Worm (Caenorhabditis elegans) whole organism, L4 larva: ENCODE measurements around the gene ZK470.14.

Experiments used
- F37D6.2 ChIP-seq: sonication (generic microtip); optimal IDR thresholded peaks from 2 replicates; lab custom pipeline; 2016; ENCODE audit warnings: mild to moderate bottlenecking, missing genetic modification characterization, missing compliant biosample characterization
- R02D3.7 ChIP-seq: fragments of 150-350 bp; sonication (generic microtip); optimal IDR thresholded peaks from 3 replicates; lab custom pipeline; 2014; ENCODE audit warnings: missing biosample characterization, missing genetic modification characterization
- Y48G9A.11 ChIP-seq: fragments of 200-800 bp; sonication (Bioruptor generic); IDR thresholded peaks from 2 replicates; pipeline ENCODE4 v1.3.6; 2022; ENCODE audit warnings: missing genetic modification reagents, missing genetic modification characterization, missing compliant biosample characterization
- ZK337.2 ChIP-seq: fragments of 200-800 bp; sonication (Bioruptor generic); IDR thresholded peaks from 2 replicates; pipeline ENCODE4 v1.3.6; 2022; ENCODE audit warnings: missing genetic modification reagents, missing genetic modification characterization, missing compliant biosample characterization
- ZK546.5 ChIP-seq, 2 experiments: sonication (generic microtip); optimal IDR thresholded peaks; 2 replicates each; lab custom pipeline; 2017; ENCODE audit warnings: missing biosample characterization in 2 of 2, missing genetic modification characterization in 2 of 2
- aly-2 ChIP-seq: sonication (generic microtip); optimal IDR thresholded peaks from 2 replicates; lab custom pipeline; 2018; ENCODE audit warnings: missing biosample characterization, missing genetic modification characterization
- ama-1 ChIP-seq: fragments of 150-350 bp; optimal IDR thresholded peaks from 2 replicates; lab custom pipeline; 2014; ENCODE audit warnings: inconsistent platforms, mixed read lengths
- ceh-20 ChIP-seq: fragments of 200-800 bp; sonication (Bioruptor generic); IDR thresholded peaks from 2 replicates; pipeline ENCODE4 v1.3.6; 2022; ENCODE audit warnings: missing genetic modification reagents, missing genetic modification characterization, missing compliant biosample characterization
- ceh-28 ChIP-seq: fragments of 150-350 bp; optimal IDR thresholded peaks from 2 replicates; lab custom pipeline; 2014; ENCODE audit warnings: missing biosample characterization, missing genetic modification reagents, missing genetic modification characterization
- ceh-32 ChIP-seq: sonication (generic microtip); optimal IDR thresholded peaks from 2 replicates; lab custom pipeline; 2016; ENCODE audit warnings: mild to moderate bottlenecking, missing genetic modification characterization, missing compliant biosample characterization; ENCODE audit not compliant: poor library complexity
- ceh-62 ChIP-seq: sonication (generic microtip); optimal IDR thresholded peaks from 2 replicates; lab custom pipeline; 2017; ENCODE audit warnings: missing biosample characterization, missing genetic modification characterization
- ceh-82 ChIP-seq: sonication (generic microtip); optimal IDR thresholded peaks from 2 replicates; lab custom pipeline; 2017; ENCODE audit warnings: missing biosample characterization, missing genetic modification characterization
- daf-12 ChIP-seq: fragments of 150-350 bp; optimal IDR thresholded peaks from 2 replicates; lab custom pipeline; 2014; ENCODE audit warnings: missing biosample characterization, missing genetic modification reagents, missing genetic modification characterization
- daf-16 ChIP-seq, 3 experiments: sonication (generic microtip); optimal IDR thresholded peaks; 2 replicates each; lab custom pipeline; 2016 to 2017; ENCODE audit warnings: missing genetic modification characterization in 3 of 3, missing genetic modification reagents in 3 of 3, mild to moderate bottlenecking in 2 of 3, missing compliant biosample characterization in 2 of 3, missing biosample characterization in 1 of 3, moderate library complexity in 1 of 3
- daf-8 ChIP-seq: fragments of 200-800 bp; sonication (Bioruptor generic); IDR thresholded peaks from 2 replicates; pipeline ENCODE4 v1.3.6; 2022; ENCODE audit warnings: missing genetic modification characterization, missing compliant biosample characterization
- dmd-6 ChIP-seq: fragments of 200-800 bp; sonication (Bioruptor generic); IDR thresholded peaks from 2 replicates; pipeline ENCODE4 v1.3.6; 2022; ENCODE audit warnings: missing genetic modification reagents, missing genetic modification characterization, missing compliant biosample characterization
- dmd-8 ChIP-seq: fragments of 200-800 bp; sonication (Bioruptor generic); IDR thresholded peaks from 2 replicates; pipeline ENCODE4 v1.3.6; 2022; ENCODE audit warnings: missing genetic modification characterization, missing compliant biosample characterization
- dpl-1 ChIP-seq: fragments of 150-350 bp; optimal IDR thresholded peaks from 2 replicates; lab custom pipeline; 2014; ENCODE audit warnings: missing biosample characterization, missing genetic modification reagents, missing genetic modification characterization
- fkh-10 ChIP-seq: fragments of 150-350 bp; optimal IDR thresholded peaks from 2 replicates; lab custom pipeline; 2014; ENCODE audit warnings: missing biosample characterization, missing genetic modification reagents, missing genetic modification characterization
- fos-1 ChIP-seq: fragments of 150-350 bp; optimal IDR thresholded peaks from 2 replicates; lab custom pipeline; 2014; ENCODE audit warnings: missing biosample characterization, missing genetic modification characterization
- hlh-11 ChIP-seq: fragments of 200-800 bp; sonication (Bioruptor generic); optimal IDR thresholded peaks from 2 replicates; lab custom pipeline; 2018; ENCODE audit warnings: mild to moderate bottlenecking, missing genetic modification characterization, missing compliant biosample characterization
- hlh-30 ChIP-seq: sonication (generic microtip); optimal IDR thresholded peaks from 2 replicates; lab custom pipeline; 2017; ENCODE audit warnings: antibody characterized with exemption, mild to moderate bottlenecking, missing genetic modification characterization, missing compliant biosample characterization; ENCODE audit not compliant: insufficient read depth
- lim-7 ChIP-seq: fragments of 200-800 bp; sonication (Bioruptor generic); IDR thresholded peaks from 2 replicates; pipeline ENCODE4 v1.3.6; 2022; ENCODE audit warnings: missing genetic modification characterization, missing compliant biosample characterization
- lin-1 ChIP-seq: fragments of 200-800 bp; sonication (Bioruptor generic); IDR thresholded peaks from 2 replicates; pipeline ENCODE4 v1.3.6; 2022; ENCODE audit warnings: missing genetic modification reagents, missing genetic modification characterization, missing compliant biosample characterization
- lin-13 ChIP-seq: fragments of 150-350 bp; optimal IDR thresholded peaks from 2 replicates; lab custom pipeline; 2014; ENCODE audit warnings: missing biosample characterization, missing genetic modification reagents, missing genetic modification characterization
- lin-15B ChIP-seq: fragments of 150-350 bp; sonication (generic microtip); optimal IDR thresholded peaks from 3 replicates; lab custom pipeline; 2014; ENCODE audit warnings: missing biosample characterization, missing genetic modification characterization
- lin-29 ChIP-seq: fragments of 200-800 bp; sonication (Bioruptor generic); IDR thresholded peaks from 2 replicates; pipeline ENCODE4 v1.3.6; 2022; ENCODE audit warnings: missing genetic modification reagents, missing genetic modification characterization, missing compliant biosample characterization
- lin-39 ChIP-seq: fragments of 150-350 bp; optimal IDR thresholded peaks from 2 replicates; lab custom pipeline; 2014; ENCODE audit warnings: missing biosample characterization, missing genetic modification reagents, missing genetic modification characterization
- lsy-2 ChIP-seq, 2 experiments: fragments of 150-350 bp in 1 of 2; sonication (generic microtip) in 1 of 2; optimal IDR thresholded peaks; 2 replicates each; lab custom pipeline; 2014 to 2017; ENCODE audit warnings: missing biosample characterization in 2 of 2, missing genetic modification characterization in 2 of 2
- madf-5 ChIP-seq, 2 experiments: fragments of 200-800 bp; sonication (Bioruptor generic); IDR thresholded peaks; 2 replicates each; pipeline ENCODE4 v1.3.6; 2022; ENCODE audit warnings: missing compliant biosample characterization in 2 of 2, missing genetic modification characterization in 2 of 2
- mdl-1 ChIP-seq, 2 experiments: fragments of 150-350 bp in 1 of 2; sonication (generic microtip) in 1 of 2; optimal IDR thresholded peaks; 2 replicates each; lab custom pipeline; 2014 to 2017; ENCODE audit warnings: missing biosample characterization in 2 of 2, missing genetic modification characterization in 2 of 2
- mep-1 ChIP-seq: fragments of 150-350 bp; sonication (generic microtip); optimal IDR thresholded peaks from 3 replicates; lab custom pipeline; 2014; ENCODE audit warnings: missing biosample characterization, missing genetic modification characterization
- mes-2 ChIP-seq: sonication (generic microtip); optimal IDR thresholded peaks from 2 replicates; lab custom pipeline; 2016; ENCODE audit warnings: missing genotype, mild to moderate bottlenecking, missing genetic modification characterization, missing compliant biosample characterization; ENCODE audit not compliant: poor library complexity, severe bottlenecking
- nhr-11 ChIP-seq: fragments of 150-350 bp; optimal IDR thresholded peaks from 2 replicates; lab custom pipeline; 2014; ENCODE audit warnings: missing biosample characterization, missing genetic modification characterization
- nhr-111 ChIP-seq: fragments of 200-800 bp; sonication (Bioruptor generic); optimal IDR thresholded peaks from 2 replicates; lab custom pipeline; 2018; ENCODE audit warnings: mild to moderate bottlenecking, missing genetic modification characterization, missing compliant biosample characterization
- nhr-25 ChIP-seq: sonication (generic microtip); optimal IDR thresholded peaks from 2 replicates; lab custom pipeline; 2017; ENCODE audit warnings: missing genetic modification characterization, mild to moderate bottlenecking, missing compliant biosample characterization, antibody characterized with exemption, moderate library complexity, borderline replicate concordance; ENCODE audit not compliant: insufficient read depth
- nhr-28 ChIP-seq: fragments of 150-350 bp; optimal IDR thresholded peaks from 2 replicates; lab custom pipeline; 2014; ENCODE audit warnings: missing biosample characterization, missing genetic modification characterization
- nhr-6 ChIP-seq: fragments of 150-350 bp; optimal IDR thresholded peaks from 2 replicates; lab custom pipeline; 2014; ENCODE audit warnings: missing biosample characterization, missing genetic modification characterization
- nhr-76 ChIP-seq: fragments of 150-350 bp; optimal IDR thresholded peaks from 2 replicates; lab custom pipeline; 2014; ENCODE audit warnings: missing biosample characterization, missing genetic modification characterization
- nhr-77 ChIP-seq: fragments of 150-350 bp; optimal IDR thresholded peaks from 2 replicates; lab custom pipeline; 2014; ENCODE audit warnings: missing biosample characterization, missing genetic modification characterization
- pha-4 ChIP-seq, 2 experiments: fragments of 150-350 bp in 1 of 2; fragments of 200-800 bp in 1 of 2; sonication (Bioruptor generic) in 1 of 2; IDR thresholded peaks in 1 of 2; optimal IDR thresholded peaks in 1 of 2; 2 replicates each; pipeline versions ENCODE4 v1.3.6 to Lab custom; 2014 to 2022; ENCODE audit warnings: missing genetic modification characterization in 2 of 2, missing genetic modification reagents in 2 of 2, missing biosample characterization in 1 of 2, missing compliant biosample characterization in 1 of 2
- php-3 ChIP-seq: fragments of 200-800 bp; sonication (Bioruptor generic); IDR thresholded peaks from 2 replicates; pipeline ENCODE4 v1.3.6; 2022; ENCODE audit warnings: missing genetic modification reagents, missing genetic modification characterization, missing compliant biosample characterization
- rbr-2 ChIP-seq: sonication (generic microtip); optimal IDR thresholded peaks from 2 replicates; lab custom pipeline; 2016; ENCODE audit warnings: missing genotype, missing genetic modification characterization, missing compliant biosample characterization
- sdz-12 ChIP-seq: fragments of 200-800 bp; sonication (Bioruptor generic); optimal IDR thresholded peaks from 2 replicates; lab custom pipeline; 2018; ENCODE audit warnings: mild to moderate bottlenecking, missing genetic modification characterization, missing compliant biosample characterization
- skn-1 ChIP-seq: fragments of 150-350 bp; optimal IDR thresholded peaks from 2 replicates; lab custom pipeline; 2014; ENCODE audit warnings: missing biosample characterization, missing genetic modification characterization
- snpc-1.2 ChIP-seq: fragments of 200-800 bp; sonication (Bioruptor generic); IDR thresholded peaks from 2 replicates; pipeline ENCODE4 v1.3.6; 2022; ENCODE audit warnings: missing genetic modification reagents, missing genetic modification characterization, missing compliant biosample characterization
- spr-1 ChIP-seq: sonication (generic microtip); optimal IDR thresholded peaks from 2 replicates; lab custom pipeline; 2016; ENCODE audit warnings: mild to moderate bottlenecking, missing genetic modification characterization, missing compliant biosample characterization
- vab-7 ChIP-seq: fragments of 200-800 bp; sonication (Bioruptor generic); IDR thresholded peaks from 2 replicates; pipeline ENCODE4 v1.3.6; 2022; ENCODE audit warnings: missing genetic modification reagents, missing genetic modification characterization, missing compliant biosample characterization
- zfp-3 ChIP-seq: fragments of 200-800 bp; sonication (Bioruptor generic); conservative IDR thresholded peaks from 2 replicates; pipeline ENCODE4 v1.3.6; 2022; ENCODE audit warnings: missing genetic modification reagents, missing genetic modification characterization, missing compliant biosample characterization
- ztf-7 ChIP-seq: fragments of 150-350 bp; optimal IDR thresholded peaks from 2 replicates; lab custom pipeline; 2014; ENCODE audit warnings: missing biosample characterization, missing genetic modification characterization

The ZK470.14 gene

ce11 chrX:4209131-4209530 lies 41.9 kb downstream of the ZK470.14 start (continued):
- TF ChIP-seq F37D6.2 (tag; lab: Kevin White, UChicago) (peak; percentile 99), lim-7 (peak; percentile 79), nhr-76 (tag; lab: Kevin White, UChicago) (peak; percentile 70), hlh-30 (peak; percentile 96), Y48G9A.11 (0 out of 2 replicates have a peak, but pooled peaks have one; percentile 15), ceh-62 (tag; lab: Kevin White, UChicago) (no peak), lin-39 (peak; percentile 87), nhr-111 (GFP tag; lab: Kevin White, UChicago) (peak; percentile 81), daf-8 (GFP tag; lab: Robert Waterston, UW) (peak; percentile 88; the same call in 1 of the 2 replicates), nhr-28 (tag; lab: Kevin White, UChicago) (peak; percentile 95), ceh-32 (tag; lab: Kevin White, UChicago) (peak; percentile 93)

ce11 chrX:4214643-4215042 lies 47.4 kb downstream of the ZK470.14 start:
- TF ChIP-seq ceh-28 (tag; lab: Kevin White, UChicago) (no peak), lin-29 (GFP tag; lab: Robert Waterston, UW) (no peak), mep-1 (tag; lab: Kevin White, UChicago) (no peak), dpl-1 (GFP tag; lab: Kevin White, UChicago) (no peak), lin-15B (tag; lab: Kevin White, UChicago) (no peak), dmd-8 (GFP tag; lab: Robert Waterston, UW) (no peak), nhr-11 (no peak), ZK337.2 (GFP tag; lab: Robert Waterston, UW) (no peak), nhr-6 (tag; lab: Kevin White, UChicago) (no peak), madf-5 (GFP tag; IDR thresholded peaks at IDR 0.05; lab: Robert Waterston, UW) (no peak), lin-1 (no peak), php-3 (no peak), fos-1 (tag; lab: Kevin White, UChicago) (no peak), ceh-82 (no peak), hlh-30 (no peak), rbr-2 (peak; percentile 22), ama-1 (lab: Kevin White, UChicago) (no peak), nhr-25 (tag; lab: Kevin White, UChicago) (no peak), zfp-3 (GFP tag; lab: Robert Waterston, UW) (no peak), vab-7 (GFP tag; lab: Robert Waterston, UW) (no peak), mdl-1 (tag; optimal IDR thresholded peaks at IDR 0.05; lab: Kevin White, UChicago) (no peak), ztf-7 (no peak), nhr-77 (tag; lab: Kevin White, UChicago) (no peak), lin-13 (no peak), pha-4 (GFP tag; IDR thresholded peaks at IDR 0.05; lab: Robert Waterston, UW) (no peak), pha-4 (tag; optimal IDR thresholded peaks at IDR 0.05; lab: Kevin White, UChicago) (no peak), skn-1 (tag; lab: Kevin White, UChicago) (no peak), dmd-6 (GFP tag; lab: Robert Waterston, UW) (no peak), spr-1 (tag; lab: Kevin White, UChicago) (no peak), lim-7 (no peak), daf-16 (GFP tag; optimal IDR thresholded peaks at IDR 0.05; lab: Kevin White, UChicago) (no peak), daf-16 (tag; optimal IDR thresholded peaks at IDR 0.05; lab: Kevin White, UChicago) (peak; percentile 7), ceh-20 (GFP tag; lab: Robert Waterston, UW) (no peak), daf-12 (tag; lab: Kevin White, UChicago) (no peak), snpc-1.2 (GFP tag; lab: Robert Waterston, UW) (no peak), R02D3.7 (tag; lab: Kevin White, UChicago) (no peak), aly-2 (no peak), ZK546.5 (tag; optimal IDR thresholded peaks at IDR 0.05; lab: Kevin White, UChicago) (no peak), hlh-11 (tag; lab: Kevin White, UChicago) (peak; percentile 33), nhr-28 (tag; lab: Kevin White, UChicago) (no peak), mes-2 (tag; lab: Kevin White, UChicago) (peak; percentile 6), lsy-2 (tag; optimal IDR thresholded peaks at IDR 0.05; lab: Kevin White, UChicago) (peak in 1 of 2 experiments; percentile 14), fkh-10 (no peak), sdz-12 (no peak)
